Worm (Caenorhabditis elegans): ENCODE data around the gene srx-116.

Gene srx-116

DNA sequence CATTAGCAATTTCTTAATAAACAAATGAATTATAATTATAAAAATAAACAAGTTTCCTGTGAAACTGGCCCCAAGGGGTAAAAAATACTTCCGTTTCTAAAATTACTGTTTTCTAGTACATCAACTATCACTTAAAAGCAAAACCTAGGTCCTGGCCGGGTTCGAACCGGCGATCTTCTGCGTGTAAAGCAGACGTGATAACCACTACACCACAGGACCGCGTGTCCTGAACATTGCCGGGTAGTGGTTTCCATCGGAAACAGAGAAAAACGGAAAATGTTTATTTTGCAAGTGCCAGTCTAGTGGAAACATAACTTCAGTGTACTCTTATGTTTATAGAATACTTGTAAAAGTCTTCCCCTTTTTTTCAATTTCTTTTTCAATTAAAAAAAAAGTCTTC, 12.5 kb downstream of the srx-116 start:
- TF ChIP-seq M03D4.4 (tag; optimal IDR thresholded peaks at IDR 0.05) (no peak), mls-2 (tag; optimal IDR thresholded peaks at IDR 0.05) (no peak)

ce11 chrV:12695155-12695554, 24.4 kb downstream of the srx-116 start, which contains the start of gene parn-1:
parn-1 (minus strand) TSS chrV:12695255.
- TF ChIP-seq drap-1 (GFP tag; optimal IDR thresholded peaks at IDR 0.05), result no peak

ce11 chrV:12695968-12696367, 25.3 kb downstream of the srx-116 start, which contains the start of gene K10C8.4:
K10C8.4 (plus strand) TSS chrV:12696268.
- no peak for TF ChIP-seq drap-1 (GFP tag; optimal IDR thresholded peaks at IDR 0.05)
- TF ChIP-seq ceh-83 (GFP tag; optimal IDR thresholded peaks at IDR 0.05), result no peak

- TF ChIP-seq ceh-39 (tag; optimal IDR thresholded peaks at IDR 0.05) (no peak), ces-1 (GFP tag; optimal IDR thresholded peaks at IDR 0.05) (no peak), lin-13 (tag; optimal IDR thresholded peaks at IDR 0.05) (no peak), drap-1 (GFP tag; optimal IDR thresholded peaks at IDR 0.05) (no peak), cnd-1 (tag; optimal IDR thresholded peaks at IDR 0.05) (no peak)
Measured at ce11 chrV:12696790-12697189, 26.1 kb downstream of the srx-116 start.

DNA sequence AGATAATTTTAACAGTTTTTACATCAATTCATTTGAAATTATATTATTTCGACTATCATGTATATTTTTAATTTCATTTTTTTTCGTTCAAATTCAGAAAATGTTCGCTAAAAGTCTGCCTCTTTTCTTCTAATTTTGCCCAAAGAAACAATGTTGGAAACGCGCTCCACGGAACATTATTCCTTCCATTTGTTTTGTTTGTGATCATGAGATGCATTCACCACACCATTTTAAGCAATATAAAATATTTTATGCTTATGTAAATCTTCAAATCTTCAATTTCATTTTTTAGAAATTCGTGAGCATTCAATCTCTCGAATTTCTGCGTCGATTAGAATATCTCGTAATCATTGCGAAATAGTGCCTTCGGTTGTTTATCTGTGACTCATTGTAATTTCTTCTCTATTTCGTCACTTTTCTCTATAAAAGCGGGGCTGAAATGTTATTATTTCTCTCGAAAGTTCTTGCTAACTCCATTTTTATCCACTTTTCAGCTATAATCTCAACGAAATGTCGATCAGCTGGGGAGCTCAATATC, 26.7 kb downstream of the srx-116 start, which contains the start of gene istr-1:
TSS of gene istr-1 (plus strand) at position 495 of the 538 bp plus-strand sequence.
- TF ChIP-seq cnd-1 (tag; optimal IDR thresholded peaks at IDR 0.05) (no peak), ceh-43 (GFP tag; optimal IDR thresholded peaks at IDR 0.05) (no peak), unc-120 (tag; optimal IDR thresholded peaks at IDR 0.05; ENCODE audit: poor library complexity, severe bottlenecking) (peak; percentile 73)

ce11 chrV:12701613-12702012, 30.9 kb downstream of the srx-116 start:
- TF ChIP-seq drap-1 (GFP tag; optimal IDR thresholded peaks at IDR 0.05), result no peak
- no peak for TF ChIP-seq mab-5 (tag; optimal IDR thresholded peaks at IDR 0.05)
- TF ChIP-seq ceh-43 (GFP tag; optimal IDR thresholded peaks at IDR 0.05), result no peak
- TF ChIP-seq ztf-11 (tag; optimal IDR thresholded peaks at IDR 0.05), result no peak
- TF ChIP-seq ces-1 (GFP tag; optimal IDR thresholded peaks at IDR 0.05), result peak; percentile 63

DNA sequence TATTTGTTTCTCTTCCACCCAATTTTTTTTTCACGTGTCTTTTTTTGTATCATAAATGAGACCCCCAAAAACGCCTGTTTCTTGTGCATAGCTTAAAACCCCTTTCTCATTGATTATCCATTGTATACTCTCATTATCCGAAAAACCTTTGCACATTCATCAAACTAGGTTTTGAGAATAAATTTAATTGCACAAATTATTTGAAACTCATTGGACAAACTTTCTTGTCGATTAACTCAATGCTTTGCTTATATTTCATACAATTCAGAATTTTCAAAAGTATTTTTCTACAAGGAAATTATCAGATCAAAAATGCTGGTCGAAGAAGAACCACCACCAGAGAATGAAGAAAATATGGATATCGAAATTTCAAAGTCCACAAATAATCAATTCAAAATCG, 33.4 kb downstream of the srx-116 start, which contains the start of gene R11D1.1:
TSS of gene R11D1.1 (plus strand) at position 301 of the 400 bp plus-strand sequence.
- TF ChIP-seq zip-8 (tag; optimal IDR thresholded peaks at IDR 0.05) (no peak), unc-120 (tag; optimal IDR thresholded peaks at IDR 0.05; ENCODE audit: poor library complexity, severe bottlenecking) (no peak), nhr-237 (tag; optimal IDR thresholded peaks at IDR 0.05) (no peak)

DNA sequence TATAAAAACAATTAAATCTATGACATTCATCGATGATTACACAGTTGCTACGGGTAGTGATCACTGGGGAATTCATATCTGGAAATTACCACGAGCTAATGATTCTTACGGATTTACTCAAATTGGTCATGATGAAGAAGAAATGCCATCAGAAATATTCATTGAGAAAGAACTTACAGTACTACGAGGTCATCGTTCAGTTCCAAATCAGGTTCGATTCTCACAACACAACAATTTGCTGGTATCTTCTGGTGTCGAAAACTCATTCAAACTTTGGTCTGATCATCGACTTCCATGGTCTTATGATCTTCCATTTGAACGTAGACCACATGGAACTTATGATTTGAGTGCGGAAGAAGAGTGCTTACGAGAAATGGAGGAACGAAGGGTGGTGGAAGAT, 35.8 kb downstream of the srx-116 start:
- TF ChIP-seq sptf-1 (tag; optimal IDR thresholded peaks at IDR 0.05), result no peak
- no peak for TF ChIP-seq lin-32 (GFP tag; optimal IDR thresholded peaks at IDR 0.05)
- TF ChIP-seq lsy-2 (tag; optimal IDR thresholded peaks at IDR 0.05), result no peak
- no peak for TF ChIP-seq elt-3 (tag; optimal IDR thresholded peaks at IDR 0.05)
- no peak for TF ChIP-seq lin-13 (tag; optimal IDR thresholded peaks at IDR 0.05)
- TF ChIP-seq ztf-11 (tag; optimal IDR thresholded peaks at IDR 0.05), result no peak
- no peak for TF ChIP-seq sem-2 (GFP tag; optimal IDR thresholded peaks at IDR 0.05)
- TF ChIP-seq unc-62 (GFP tag; optimal IDR thresholded peaks at IDR 0.05), result no peak
- TF ChIP-seq nhr-28 (tag; optimal IDR thresholded peaks at IDR 0.05), result no peak
- TF ChIP-seq ceh-39 (tag; optimal IDR thresholded peaks at IDR 0.05), result no peak
- no peak for TF ChIP-seq nhr-76 (tag; optimal IDR thresholded peaks at IDR 0.05)
- no peak for TF ChIP-seq tbx-8 (GFP tag; optimal IDR thresholded peaks at IDR 0.05)

- no peak for TF ChIP-seq unc-62 (GFP tag; optimal IDR thresholded peaks at IDR 0.05)
- no peak for TF ChIP-seq sem-2 (GFP tag; optimal IDR thresholded peaks at IDR 0.05)
- TF ChIP-seq mab-5 (tag; optimal IDR thresholded peaks at IDR 0.05), result no peak
- no peak for TF ChIP-seq ces-1 (GFP tag; optimal IDR thresholded peaks at IDR 0.05)
- no peak for TF ChIP-seq drap-1 (GFP tag; optimal IDR thresholded peaks at IDR 0.05)
- TF ChIP-seq unc-120 (tag; optimal IDR thresholded peaks at IDR 0.05; ENCODE audit: poor library complexity, severe bottlenecking), result no peak
- TF ChIP-seq flh-1 (GFP tag; optimal IDR thresholded peaks at IDR 0.05), result no peak
- TF ChIP-seq lsy-2 (tag; optimal IDR thresholded peaks at IDR 0.05), result no peak
- no peak for TF ChIP-seq lin-13 (tag; optimal IDR thresholded peaks at IDR 0.05)
- no peak for TF ChIP-seq mls-2 (tag; optimal IDR thresholded peaks at IDR 0.05)
- TF ChIP-seq lin-32 (GFP tag; optimal IDR thresholded peaks at IDR 0.05), result no peak
- TF ChIP-seq elt-1 (tag; optimal IDR thresholded peaks at IDR 0.05; ENCODE audit: borderline replicate concordance, insufficient read depth), result no peak
Measured at ce11 chrV:12708305-12708704, 37.6 kb downstream of the srx-116 start, which contains the start of gene R11D1.2. R11D1.2 (plus strand) TSS chrV:12708605.

All from whole organism, mixed stage, embryonic.